Fruit fly (Drosophila melanogaster): ENCODE data around the gene CG31798.

The CG31798 gene

dm6 chr2L:19377129-19378083 is 16.6 kb upstream of the CG31798 start:
- TF ChIP-seq CG5204 (GFP tag; optimal IDR thresholded peaks at IDR 0.05) = no peak
- no peak for TF ChIP-seq Crg-1 (GFP tag; optimal IDR thresholded peaks at IDR 0.05)
- no peak for TF ChIP-seq Mnt (GFP tag; optimal IDR thresholded peaks at IDR 0.05)
- no peak for TF ChIP-seq CG33017 (tag; optimal IDR thresholded peaks at IDR 0.05)
- TF ChIP-seq toe (GFP tag; optimal IDR thresholded peaks at IDR 0.05) = no peak
- no peak for TF ChIP-seq CG7045 (GFP tag; optimal IDR thresholded peaks at IDR 0.05)

DNA sequence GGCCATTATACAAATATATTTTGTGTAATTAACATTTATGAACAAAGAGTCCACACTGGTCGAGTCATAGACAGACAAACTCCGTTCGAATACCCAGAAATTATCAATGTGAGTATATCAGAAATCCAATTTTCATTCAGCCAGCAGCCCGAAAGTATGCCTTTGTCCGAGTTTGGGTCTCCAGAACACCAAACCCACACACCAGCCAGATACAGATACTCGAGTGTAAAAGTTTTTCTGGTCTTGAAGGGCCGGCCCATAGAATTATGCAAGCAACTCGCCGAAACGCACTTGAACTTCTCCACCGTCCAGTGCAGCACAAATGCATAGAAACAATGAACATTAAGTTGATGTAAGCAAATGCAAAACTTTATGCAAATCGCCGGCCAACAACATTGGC is 15.3 kb upstream of the CG31798 start:
- TF ChIP-seq Clk (GFP tag; optimal IDR thresholded peaks at IDR 0.05) = no peak
- TF ChIP-seq CG1620 (GFP tag; optimal IDR thresholded peaks at IDR 0.05) = no peak
- no peak for TF ChIP-seq ovo (GFP tag; optimal IDR thresholded peaks at IDR 0.05)
- TF ChIP-seq kay (GFP tag; ENCODE audit: borderline replicate concordance) = no peak
- TF ChIP-seq CG33017 (tag; optimal IDR thresholded peaks at IDR 0.05) = no peak
- no peak for TF ChIP-seq cic (GFP tag; optimal IDR thresholded peaks at IDR 0.05)
- no peak for TF ChIP-seq CG11617 (GFP tag; optimal IDR thresholded peaks at IDR 0.05)
- TF ChIP-seq Hr96 (GFP tag; optimal IDR thresholded peaks at IDR 0.05) = no peak
- TF ChIP-seq pad (GFP tag; optimal IDR thresholded peaks at IDR 0.05) = no peak
- TF ChIP-seq CG12768 (GFP tag; optimal IDR thresholded peaks at IDR 0.05) = no peak
- no peak for TF ChIP-seq cnc (optimal IDR thresholded peaks at IDR 0.05)
- TF ChIP-seq CG7101 (tag; optimal IDR thresholded peaks at IDR 0.05) = no peak
- TF ChIP-seq CG14711 (tag; optimal IDR thresholded peaks at IDR 0.05) = no peak
- no peak for TF ChIP-seq toe (GFP tag; optimal IDR thresholded peaks at IDR 0.05)
- TF ChIP-seq Crg-1 (GFP tag; optimal IDR thresholded peaks at IDR 0.05) = no peak
- TF ChIP-seq CG7045 (GFP tag; optimal IDR thresholded peaks at IDR 0.05) = no peak
- no peak for TF ChIP-seq tj (GFP tag; optimal IDR thresholded peaks at IDR 0.05)

- no peak for TF ChIP-seq Clk (GFP tag; optimal IDR thresholded peaks at IDR 0.05)
- TF ChIP-seq bab1 (GFP tag; optimal IDR thresholded peaks at IDR 0.05) = no peak
- TF ChIP-seq Hr96 (GFP tag; optimal IDR thresholded peaks at IDR 0.05) = no peak
- TF ChIP-seq cnc (optimal IDR thresholded peaks at IDR 0.05) = no peak
- TF ChIP-seq CG12768 (GFP tag; optimal IDR thresholded peaks at IDR 0.05) = no peak
- no peak for TF ChIP-seq Mnt (GFP tag; optimal IDR thresholded peaks at IDR 0.05)
These were observed 13.3 kb upstream of the CG31798 start, which contains the start of gene CG17350 for dm6 chr2L:19380630-19381029. TSS of gene CG17350 (plus strand) at chr2L:19380930.

dm6 chr2L:19382353-19382752 is 11.6 kb upstream of the CG31798 start:
- TF ChIP-seq cic (GFP tag; optimal IDR thresholded peaks at IDR 0.05) (no peak), Crg-1 (GFP tag; optimal IDR thresholded peaks at IDR 0.05) (no peak), pad (GFP tag; optimal IDR thresholded peaks at IDR 0.05) (no peak), bab1 (GFP tag; optimal IDR thresholded peaks at IDR 0.05) (no peak), CG14711 (tag; optimal IDR thresholded peaks at IDR 0.05) (no peak), CG5204 (GFP tag; optimal IDR thresholded peaks at IDR 0.05) (no peak), Mnt (GFP tag; optimal IDR thresholded peaks at IDR 0.05) (no peak), ovo (GFP tag; optimal IDR thresholded peaks at IDR 0.05) (no peak), CG1620 (GFP tag; optimal IDR thresholded peaks at IDR 0.05) (no peak), CG33017 (tag; optimal IDR thresholded peaks at IDR 0.05) (no peak), Clk (GFP tag; optimal IDR thresholded peaks at IDR 0.05) (no peak), CG7045 (GFP tag; optimal IDR thresholded peaks at IDR 0.05) (no peak), kay (GFP tag; ENCODE audit: borderline replicate concordance) (no peak), CG12768 (GFP tag; optimal IDR thresholded peaks at IDR 0.05) (no peak), cnc (optimal IDR thresholded peaks at IDR 0.05) (no peak), tj (GFP tag; optimal IDR thresholded peaks at IDR 0.05) (no peak)

- TF ChIP-seq cic (GFP tag; optimal IDR thresholded peaks at IDR 0.05) = peak; percentile 55
- TF ChIP-seq CG11617 (GFP tag; optimal IDR thresholded peaks at IDR 0.05) = no peak
- peak; percentile 62 for TF ChIP-seq kay (GFP tag; ENCODE audit: borderline replicate concordance)
These were observed 7.7 kb upstream of the CG31798 start, which contains the start of gene fon for dm6 chr2L:19386106-19386715. TSS of gene fon (minus strand) at chr2L:19386205.

dm6 chr2L:19388966-19389365 is 5.0 kb upstream of the CG31798 start:
- TF ChIP-seq Crg-1 (GFP tag; optimal IDR thresholded peaks at IDR 0.05) = no peak
- TF ChIP-seq CG11617 (GFP tag; optimal IDR thresholded peaks at IDR 0.05) = no peak

DNA sequence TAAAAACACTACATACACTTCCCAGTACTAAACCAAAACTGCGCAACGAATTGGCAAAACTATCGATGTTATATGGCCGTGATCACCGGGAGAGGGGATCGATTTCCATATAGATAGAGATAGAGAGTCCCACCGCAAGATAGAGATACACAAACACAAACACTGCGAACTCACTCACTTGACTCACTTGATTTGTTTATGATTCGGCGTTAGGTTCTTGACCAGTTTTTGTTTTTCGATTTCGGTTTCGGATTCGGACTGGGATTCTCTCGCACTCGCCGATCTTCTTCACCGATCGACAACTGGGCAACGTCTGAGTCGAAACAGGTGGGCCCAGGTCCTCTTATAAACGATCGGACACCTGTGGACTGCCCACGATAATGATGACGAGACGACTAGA is 4.2 kb upstream of the CG31798 start, which contains the start of gene CG17549:
Gene CG17549 (minus strand): TSS at position 327 of the 400 bp plus-strand sequence.
- no peak for TF ChIP-seq Hr96 (GFP tag; optimal IDR thresholded peaks at IDR 0.05)
- TF ChIP-seq cnc (optimal IDR thresholded peaks at IDR 0.05) = no peak
- TF ChIP-seq CG5204 (GFP tag; optimal IDR thresholded peaks at IDR 0.05) = no peak
- TF ChIP-seq CG33017 (tag; optimal IDR thresholded peaks at IDR 0.05) = no peak
- no peak for TF ChIP-seq ovo (GFP tag; optimal IDR thresholded peaks at IDR 0.05)
- no peak for TF ChIP-seq Crg-1 (GFP tag; optimal IDR thresholded peaks at IDR 0.05)
- no peak for TF ChIP-seq CG12768 (GFP tag; optimal IDR thresholded peaks at IDR 0.05)
- no peak for TF ChIP-seq CG14711 (tag; optimal IDR thresholded peaks at IDR 0.05)
- no peak for TF ChIP-seq Clk (GFP tag; optimal IDR thresholded peaks at IDR 0.05)
- TF ChIP-seq cic (GFP tag; optimal IDR thresholded peaks at IDR 0.05) = no peak
- TF ChIP-seq CG1620 (GFP tag; optimal IDR thresholded peaks at IDR 0.05) = no peak
- TF ChIP-seq Mnt (GFP tag; optimal IDR thresholded peaks at IDR 0.05) = no peak
- TF ChIP-seq bab1 (GFP tag; optimal IDR thresholded peaks at IDR 0.05) = no peak
- no peak for TF ChIP-seq pad (GFP tag; optimal IDR thresholded peaks at IDR 0.05)
- TF ChIP-seq tj (GFP tag; optimal IDR thresholded peaks at IDR 0.05) = no peak
- TF ChIP-seq CG7045 (GFP tag; optimal IDR thresholded peaks at IDR 0.05) = no peak
- no peak for TF ChIP-seq CG11617 (GFP tag; optimal IDR thresholded peaks at IDR 0.05)
- TF ChIP-seq toe (GFP tag; optimal IDR thresholded peaks at IDR 0.05) = no peak
- no peak for TF ChIP-seq kay (GFP tag; ENCODE audit: borderline replicate concordance)
